Fruit fly (Drosophila melanogaster): Measurements from ENCODE around the gene CG14395.

DNA sequence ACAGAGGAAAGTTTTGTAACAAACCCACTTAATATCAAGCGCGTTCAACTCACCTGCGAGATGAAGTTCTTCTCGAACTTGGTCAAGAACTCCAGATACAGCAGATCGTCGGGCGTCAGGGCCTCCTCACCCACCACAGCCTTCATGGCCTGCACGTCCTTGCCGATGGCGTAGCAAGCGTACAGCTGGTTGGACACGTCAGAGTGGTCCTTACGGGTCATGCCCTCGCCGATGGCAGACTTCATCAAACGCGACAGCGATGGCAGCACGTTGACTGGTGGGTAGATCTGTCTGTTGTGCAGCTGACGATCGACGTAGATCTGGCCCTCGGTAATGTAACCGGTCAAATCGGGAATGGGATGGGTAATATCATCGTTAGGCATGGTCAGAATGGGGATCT lies 37.7 kb upstream of the CG14395 start:
- TF ChIP-seq h (GFP tag; optimal IDR thresholded peaks at IDR 0.05) (no peak), Abd-B (GFP tag; optimal IDR thresholded peaks at IDR 0.05) (no peak), GATAd (GFP tag; optimal IDR thresholded peaks at IDR 0.05) (no peak), Sp1 (GFP tag; optimal IDR thresholded peaks at IDR 0.05) (no peak)

Data from whole organism, wandering third instar larva.